Worm (Caenorhabditis elegans) whole organism, L3 larva: ENCODE data around the gene srh-167.

ENCODE experiments used
- ZK546.5 ChIP-seq: sonication (generic microtip); optimal IDR thresholded peaks from 2 replicates; lab custom pipeline; 2017; ENCODE audit warnings: missing biosample characterization, missing genetic modification characterization
- aly-2 ChIP-seq: fragments of 150-350 bp; optimal IDR thresholded peaks from 2 replicates; lab custom pipeline; 2014; ENCODE audit warnings: missing biosample characterization, missing genetic modification characterization
- ama-1 ChIP-seq: fragments of 150-350 bp; optimal IDR thresholded peaks from 2 replicates; lab custom pipeline; 2018
- ceh-16 ChIP-seq: sonication (generic microtip); optimal IDR thresholded peaks from 2 replicates; lab custom pipeline; 2017; ENCODE audit warnings: missing biosample characterization, missing genetic modification characterization
- ceh-28 ChIP-seq: fragments of 150-350 bp; optimal IDR thresholded peaks from 2 replicates; lab custom pipeline; 2014; ENCODE audit warnings: missing biosample characterization, missing genetic modification reagents, missing genetic modification characterization
- ceh-82 ChIP-seq: fragments of 150-350 bp; optimal IDR thresholded peaks from 2 replicates; lab custom pipeline; 2014; ENCODE audit warnings: missing biosample characterization, missing genetic modification characterization
- daf-12 ChIP-seq: fragments of 150-350 bp; optimal IDR thresholded peaks from 2 replicates; lab custom pipeline; 2014; ENCODE audit warnings: missing biosample characterization, missing genetic modification reagents, missing genetic modification characterization
- egl-27 ChIP-seq: sonication (generic microtip); optimal IDR thresholded peaks from 4 replicates; lab custom pipeline; 2017; ENCODE audit warnings: missing biosample characterization, missing genetic modification reagents, missing genetic modification characterization
- egl-5 ChIP-seq: fragments of 150-350 bp; optimal IDR thresholded peaks from 2 replicates; lab custom pipeline; 2017; ENCODE audit warnings: missing biosample characterization, missing genetic modification reagents, missing genetic modification characterization, inconsistent platforms
- elt-2 ChIP-seq: sonication (generic microtip); optimal IDR thresholded peaks from 2 replicates; lab custom pipeline; 2016; ENCODE audit warnings: missing genetic modification reagents, mild to moderate bottlenecking, missing genetic modification characterization, missing compliant biosample characterization
- fkh-10 ChIP-seq: sonication (generic microtip); optimal IDR thresholded peaks from 2 replicates; lab custom pipeline; 2017; ENCODE audit warnings: missing biosample characterization, missing genetic modification reagents, missing genetic modification characterization
- fos-1 ChIP-seq: fragments of 150-350 bp; optimal IDR thresholded peaks from 2 replicates; lab custom pipeline; 2014; ENCODE audit warnings: missing biosample characterization, missing genetic modification characterization
- jun-1 ChIP-seq: fragments of 150-350 bp; optimal IDR thresholded peaks from 2 replicates; lab custom pipeline; 2014; ENCODE audit warnings: missing biosample characterization, missing genetic modification reagents, missing genetic modification characterization
- lin-15B ChIP-seq: fragments of 150-350 bp; optimal IDR thresholded peaks from 2 replicates; lab custom pipeline; 2014; ENCODE audit warnings: missing biosample characterization, missing genetic modification characterization
- lsy-12 ChIP-seq: sonication (generic microtip); optimal IDR thresholded peaks from 2 replicates; lab custom pipeline; 2016; ENCODE audit warnings: mild to moderate bottlenecking, missing genetic modification characterization, missing compliant biosample characterization
- mdl-1 ChIP-seq: fragments of 150-350 bp; optimal IDR thresholded peaks from 2 replicates; lab custom pipeline; 2014; ENCODE audit warnings: missing biosample characterization, missing genetic modification characterization
- nfya-1 ChIP-seq: sonication (generic microtip); optimal IDR thresholded peaks from 2 replicates; lab custom pipeline; 2017; ENCODE audit warnings: missing genetic modification characterization, mild to moderate bottlenecking, missing compliant biosample characterization, antibody characterized with exemption, moderate library complexity; ENCODE audit not compliant: insufficient read depth
- nhr-11 ChIP-seq: fragments of 150-350 bp; optimal IDR thresholded peaks from 2 replicates; lab custom pipeline; 2014; ENCODE audit warnings: missing biosample characterization, missing genetic modification characterization
- nhr-23 ChIP-seq: fragments of 150-350 bp; optimal IDR thresholded peaks from 2 replicates; lab custom pipeline; 2014; ENCODE audit warnings: missing biosample characterization, missing genetic modification reagents, missing genetic modification characterization
- nhr-237 ChIP-seq: fragments of 150-350 bp; optimal IDR thresholded peaks from 2 replicates; lab custom pipeline; 2014; ENCODE audit warnings: missing biosample characterization, missing genetic modification characterization
- nhr-25 ChIP-seq: sonication (generic microtip); optimal IDR thresholded peaks from 2 replicates; lab custom pipeline; 2017; ENCODE audit warnings: missing biosample characterization, missing genetic modification characterization
- nhr-28 ChIP-seq: fragments of 150-350 bp; optimal IDR thresholded peaks from 2 replicates; lab custom pipeline; 2014; ENCODE audit warnings: missing biosample characterization, missing genetic modification characterization
- nhr-43 ChIP-seq: sonication (generic microtip); optimal IDR thresholded peaks from 2 replicates; lab custom pipeline; 2016; ENCODE audit warnings: mild to moderate bottlenecking, missing genetic modification characterization, missing compliant biosample characterization; ENCODE audit not compliant: poor library complexity, severe bottlenecking
- nhr-67 ChIP-seq: fragments of 150-350 bp; optimal IDR thresholded peaks from 2 replicates; lab custom pipeline; 2014; ENCODE audit warnings: missing biosample characterization, missing genetic modification characterization
- nhr-76 ChIP-seq: fragments of 150-350 bp; sonication (generic microtip); optimal IDR thresholded peaks from 5 replicates; lab custom pipeline; 2014; ENCODE audit warnings: missing biosample characterization, missing genetic modification characterization
- pqm-1 ChIP-seq: fragments of 150-350 bp; optimal IDR thresholded peaks from 2 replicates; lab custom pipeline; 2017; ENCODE audit warnings: missing biosample characterization, missing genetic modification characterization, inconsistent platforms
- sea-2 ChIP-seq: fragments of 150-350 bp; sonication (generic microtip); optimal IDR thresholded peaks from 4 replicates; lab custom pipeline; 2014; ENCODE audit warnings: missing biosample characterization, missing genetic modification reagents, missing genetic modification characterization
- skn-1 ChIP-seq: fragments of 150-350 bp; optimal IDR thresholded peaks from 2 replicates; lab custom pipeline; 2014; ENCODE audit warnings: missing biosample characterization, missing genetic modification characterization
- snpc-4 ChIP-seq: fragments of 150-350 bp; optimal IDR thresholded peaks from 2 replicates; lab custom pipeline; 2014; ENCODE audit warnings: missing biosample characterization, missing genetic modification characterization
- tbx-2 ChIP-seq: sonication (generic microtip); optimal IDR thresholded peaks from 2 replicates; lab custom pipeline; 2016; ENCODE audit warnings: mild to moderate bottlenecking, missing genetic modification characterization, missing compliant biosample characterization
- unc-62 ChIP-seq: fragments of 150-350 bp; sonication (generic microtip); optimal IDR thresholded peaks from 4 replicates; lab custom pipeline; 2014; ENCODE audit warnings: missing biosample characterization, missing genetic modification reagents, missing genetic modification characterization
- zag-1 ChIP-seq: fragments of 150-350 bp; optimal IDR thresholded peaks from 2 replicates; lab custom pipeline; 2014; ENCODE audit warnings: missing biosample characterization, missing genetic modification characterization
- ztf-11 ChIP-seq: fragments of 150-350 bp; optimal IDR thresholded peaks from 2 replicates; lab custom pipeline; 2014; ENCODE audit warnings: missing biosample characterization, missing genetic modification characterization
- ztf-4 ChIP-seq: fragments of 150-350 bp; optimal IDR thresholded peaks from 2 replicates; lab custom pipeline; 2014; ENCODE audit warnings: missing biosample characterization, missing genetic modification characterization

srh-167 gene

DNA sequence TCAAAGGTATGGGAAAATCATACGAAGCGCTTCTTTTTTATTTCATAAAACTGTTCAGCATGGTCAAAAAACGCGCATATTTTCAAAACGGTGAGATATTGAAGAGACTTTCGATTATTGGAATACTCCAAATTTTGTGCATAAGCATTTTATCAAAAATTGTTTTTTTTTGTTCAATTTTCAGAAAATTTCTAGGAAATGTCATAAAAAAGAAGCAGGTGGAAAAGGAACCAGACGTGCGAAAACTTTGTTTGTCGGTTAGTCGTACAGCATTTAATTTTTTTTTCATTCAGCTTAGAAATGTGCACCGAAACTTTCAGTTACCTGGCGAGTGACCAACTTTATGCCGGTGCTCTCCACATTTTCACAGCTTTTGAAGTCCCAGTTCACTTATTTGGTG lies at the start of gene srh-167:
Gene srh-167, plus strand, starts transcription at position 301 of the 400 bp plus-strand sequence.
- no peak for TF ChIP-seq tbx-2 (tag; lab: Kevin White, UChicago)
- TF ChIP-seq, all 47 proteins: peak for 0

DNA sequence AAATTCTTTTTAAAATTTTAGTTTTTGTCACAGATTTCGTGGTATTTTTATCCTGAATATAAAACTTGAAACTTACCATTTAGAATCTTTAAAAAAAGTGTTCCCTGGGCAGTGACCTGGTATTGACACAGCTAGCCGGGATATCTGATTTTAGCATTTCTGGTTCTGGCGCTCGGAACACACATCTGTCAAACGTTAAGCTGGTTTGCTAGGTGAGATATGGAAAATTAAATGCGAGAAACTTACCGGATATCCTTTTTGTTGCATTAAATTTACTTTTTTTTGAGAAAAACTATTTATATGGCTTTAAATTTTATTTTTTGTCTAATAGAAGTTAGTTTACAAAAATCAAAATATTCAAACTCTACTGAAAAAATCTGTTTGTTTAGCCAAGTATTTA lies 47.7 kb upstream of the srh-167 start, which contains the start of gene F28G4.4:
Gene F28G4.4, minus strand, starts transcription at position 101 of the 400 bp plus-strand sequence.
- TF ChIP-seq ztf-4 (tag; lab: Kevin White, UChicago) (no peak), ztf-11 (tag; lab: Kevin White, UChicago) (no peak), ceh-28 (no peak), nhr-237 (tag; lab: Kevin White, UChicago) (no peak), nhr-43 (tag; lab: Kevin White, UChicago) (no peak), lsy-12 (tag; lab: Kevin White, UChicago) (no peak), fkh-10 (GFP tag; lab: Kevin White, UChicago) (no peak), nhr-28 (tag; lab: Kevin White, UChicago) (no peak), tbx-2 (tag; lab: Kevin White, UChicago) (no peak), ama-1 (lab: Kevin White, UChicago) (no peak), nhr-76 (tag; lab: Kevin White, UChicago) (no peak), fos-1 (no peak), nfya-1 (tag; lab: Kevin White, UChicago) (no peak), ceh-82 (tag; lab: Kevin White, UChicago) (no peak), elt-2 (tag; lab: Kevin White, UChicago) (no peak), nhr-11 (tag; lab: Kevin White, UChicago) (no peak), daf-12 (tag; lab: Kevin White, UChicago) (no peak)

DNA sequence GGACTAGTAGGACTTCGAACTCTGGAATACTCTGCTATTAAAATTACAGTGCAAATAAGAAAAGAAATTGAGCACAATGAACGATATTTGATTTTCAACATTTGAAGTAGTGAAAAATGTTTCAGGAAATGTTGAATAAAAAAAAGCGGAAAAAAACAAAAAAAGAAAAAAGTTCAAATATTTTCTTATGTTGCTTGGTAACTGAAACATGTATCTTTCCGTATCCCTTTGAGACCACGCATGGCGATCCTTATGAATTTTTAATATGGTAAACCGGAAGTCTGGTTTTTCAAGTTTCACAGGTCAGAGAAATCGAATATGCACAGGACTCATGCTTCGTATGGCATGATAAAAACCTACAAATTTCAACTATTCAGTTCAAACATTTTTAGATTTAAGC lies 45.9 kb upstream of the srh-167 start, which contains the start of gene F28G4.3:
Gene F28G4.3, minus strand, starts transcription at position 101 of the 400 bp plus-strand sequence.
- TF ChIP-seq ceh-16 (tag; lab: Kevin White, UChicago): no peak
- no peak for TF ChIP-seq nhr-67 (tag; lab: Kevin White, UChicago)
- TF ChIP-seq skn-1 (tag; lab: Kevin White, UChicago): no peak
- no peak for TF ChIP-seq fos-1
- no peak for TF ChIP-seq pqm-1
- TF ChIP-seq nhr-43 (tag; lab: Kevin White, UChicago): no peak
- TF ChIP-seq nhr-23 (tag; lab: Kevin White, UChicago): no peak
- no peak for TF ChIP-seq lin-15B (tag; lab: Kevin White, UChicago)
- TF ChIP-seq zag-1 (tag; lab: Kevin White, UChicago): no peak
- TF ChIP-seq nhr-25 (tag; lab: Kevin White, UChicago): no peak
- TF ChIP-seq aly-2 (tag; lab: Kevin White, UChicago): no peak
- TF ChIP-seq fkh-10 (GFP tag; lab: Kevin White, UChicago): no peak
- TF ChIP-seq jun-1 (tag; lab: Kevin White, UChicago): no peak
- no peak for TF ChIP-seq ztf-4 (tag; lab: Kevin White, UChicago)
- TF ChIP-seq nhr-11 (tag; lab: Kevin White, UChicago): no peak
- TF ChIP-seq lsy-12 (tag; lab: Kevin White, UChicago): no peak
- no peak for TF ChIP-seq sea-2 (GFP tag; lab: Kevin White, UChicago)

DNA sequence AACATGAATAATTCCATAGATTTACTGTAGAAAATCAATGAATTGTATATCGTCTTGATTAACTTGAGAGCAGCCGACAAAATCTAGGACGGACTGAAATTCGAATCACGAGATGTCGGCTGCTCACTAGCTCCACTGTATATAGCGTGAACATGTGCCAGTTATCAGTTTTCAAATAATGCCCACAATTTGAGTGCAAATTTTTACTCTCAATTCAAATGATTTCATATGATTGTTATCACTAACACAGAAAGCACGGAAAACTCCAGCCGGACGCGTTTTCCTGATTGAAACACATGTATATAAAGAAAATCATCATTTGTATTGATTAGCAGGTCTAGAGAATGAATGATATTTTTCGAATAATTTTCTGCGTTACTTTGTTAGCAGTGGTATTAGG lies 41.1 kb upstream of the srh-167 start, which contains the start of gene oac-5:
Gene oac-5, plus strand, starts transcription at position 301 of the 400 bp plus-strand sequence.
- TF ChIP-seq pqm-1 (peak; percentile 12), egl-27 (no peak), elt-2 (tag; lab: Kevin White, UChicago) (peak; percentile 42)

DNA sequence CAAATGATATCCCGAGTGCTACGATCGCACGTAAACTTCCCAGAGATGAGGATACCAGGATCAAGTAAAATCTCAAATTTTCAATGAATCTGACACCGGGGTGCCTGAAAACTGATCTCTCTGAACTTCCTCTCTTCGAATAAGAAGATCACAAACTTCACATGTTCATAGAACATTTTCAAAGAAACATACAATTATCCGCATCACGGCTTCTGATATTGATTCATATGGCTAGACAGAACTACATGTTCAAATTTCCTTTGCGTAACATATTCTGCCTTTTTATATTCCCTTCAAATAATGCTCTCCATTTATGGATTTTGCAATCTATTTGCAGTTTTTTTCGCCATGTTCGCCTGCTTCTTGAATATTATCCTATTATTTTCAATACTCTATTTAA lies 36.4 kb upstream of the srh-167 start, which contains the start of gene srbc-83:
Gene srbc-83, plus strand, starts transcription at position 301 of the 400 bp plus-strand sequence.
- no peak for TF ChIP-seq elt-2 (tag; lab: Kevin White, UChicago)
- no peak for TF ChIP-seq nhr-43 (tag; lab: Kevin White, UChicago)
- TF ChIP-seq ZK546.5 (tag; lab: Kevin White, UChicago): no peak
- TF ChIP-seq snpc-4 (tag; lab: Kevin White, UChicago): no peak

- TF ChIP-seq egl-5 (tag; lab: Kevin White, UChicago) (no peak), fkh-10 (GFP tag; lab: Kevin White, UChicago) (no peak), lsy-12 (tag; lab: Kevin White, UChicago) (no peak), elt-2 (tag; lab: Kevin White, UChicago) (no peak), jun-1 (tag; lab: Kevin White, UChicago) (no peak), mdl-1 (tag; lab: Kevin White, UChicago) (no peak), nhr-76 (tag; lab: Kevin White, UChicago) (no peak), nhr-11 (tag; lab: Kevin White, UChicago) (no peak), unc-62 (GFP tag; lab: Kevin White, UChicago) (no peak), pqm-1 (no peak), ceh-28 (no peak)
Observed at ce11 chrV:16298669-16299068, 34.8 kb upstream of the srh-167 start, which contains the start of gene srbc-84. TSS of gene srbc-84 (plus strand) at chrV:16298969.
